Worm (Caenorhabditis elegans) whole organism, young adult: ENCODE measurements around the gene C55A1.4.

Experiments used
- F23B12.7 ChIP-seq: sonication (generic microtip); optimal IDR thresholded peaks from 2 replicates; lab custom pipeline; 2017; ENCODE audit warnings: missing genetic modification characterization, mild to moderate bottlenecking, missing compliant biosample characterization, antibody characterized with exemption, moderate library complexity; ENCODE audit not compliant: insufficient read depth
- F33H1.4 ChIP-seq: fragments of 200-800 bp; sonication (Bioruptor generic); IDR thresholded peaks from 2 replicates; pipeline ENCODE4 v1.3.6; 2022; ENCODE audit warnings: missing genetic modification reagents, missing genetic modification characterization, missing compliant biosample characterization
- F49E8.2 ChIP-seq: sonication (generic microtip); optimal IDR thresholded peaks from 3 replicates; lab custom pipeline; 2017; ENCODE audit warnings: missing genetic modification characterization, mild to moderate bottlenecking, missing compliant biosample characterization, antibody characterized with exemption, moderate library complexity; ENCODE audit not compliant: insufficient read depth
- F52B5.7 ChIP-seq: sonication (generic microtip); optimal IDR thresholded peaks from 2 replicates; lab custom pipeline; 2016; ENCODE audit warnings: mild to moderate bottlenecking, missing genetic modification characterization, missing compliant biosample characterization
- T26A5.8 ChIP-seq: sonication (generic microtip); optimal IDR thresholded peaks from 2 replicates; lab custom pipeline; 2016; ENCODE audit warnings: missing genetic modification characterization, missing compliant biosample characterization
- Y79H2A.3 ChIP-seq: fragments of 200-800 bp; sonication (Bioruptor generic); conservative IDR thresholded peaks from 2 replicates; pipeline ENCODE4 v1.3.6; 2022; ENCODE audit warnings: missing genetic modification reagents, missing genetic modification characterization, missing compliant biosample characterization
- atf-7 ChIP-seq: sonication (generic microtip); optimal IDR thresholded peaks from 2 replicates; lab custom pipeline; 2017; ENCODE audit warnings: mild to moderate bottlenecking, missing genetic modification characterization, missing compliant biosample characterization
- athp-1 ChIP-seq: sonication (generic microtip); optimal IDR thresholded peaks from 2 replicates; lab custom pipeline; 2017; ENCODE audit warnings: mild to moderate bottlenecking, missing genetic modification characterization, missing compliant biosample characterization
- attf-5 ChIP-seq: fragments of 200-800 bp; sonication (Bioruptor generic); optimal IDR thresholded peaks from 2 replicates; lab custom pipeline; 2018; ENCODE audit warnings: mild to moderate bottlenecking, missing genetic modification characterization, missing compliant biosample characterization
- cebp-1 ChIP-seq, 2 experiments: fragments of 200-800 bp in 1 of 2; sonication (Bioruptor generic) in 1 of 2; sonication (generic microtip) in 1 of 2; IDR thresholded peaks in 1 of 2; optimal IDR thresholded peaks in 1 of 2; 2 replicates each; pipeline versions ENCODE4 v1.3.6 to Lab custom; 2017 to 2022; ENCODE audit warnings: missing compliant biosample characterization in 2 of 2, missing genetic modification characterization in 2 of 2, mild to moderate bottlenecking in 1 of 2, missing genetic modification reagents in 1 of 2, moderate library complexity in 1 of 2
- ceh-79 ChIP-seq: sonication (generic microtip); optimal IDR thresholded peaks from 2 replicates; lab custom pipeline; 2017; ENCODE audit warnings: mild to moderate bottlenecking, missing genetic modification characterization, missing compliant biosample characterization
- ceh-91 ChIP-seq: fragments of 200-800 bp; sonication (Bioruptor generic); IDR thresholded peaks from 2 replicates; pipeline ENCODE4 v1.3.6; 2022; ENCODE audit warnings: missing genetic modification reagents, missing genetic modification characterization, missing compliant biosample characterization
- chd-7 ChIP-seq: sonication (generic microtip); optimal IDR thresholded peaks from 2 replicates; lab custom pipeline; 2016; ENCODE audit warnings: mild to moderate bottlenecking, missing genetic modification characterization, moderate library complexity, missing compliant biosample characterization
- die-1 ChIP-seq: sonication (generic microtip); optimal IDR thresholded peaks from 2 replicates; lab custom pipeline; 2016; ENCODE audit warnings: missing genotype, mild to moderate bottlenecking, missing genetic modification characterization, missing compliant biosample characterization
- dox-1 ChIP-seq: fragments of 200-800 bp; sonication (Bioruptor generic); IDR thresholded peaks from 2 replicates; pipeline ENCODE4 v1.3.6; 2022; ENCODE audit warnings: missing genetic modification reagents, missing genetic modification characterization, missing compliant biosample characterization
- hlh-12 ChIP-seq: sonication (generic microtip); optimal IDR thresholded peaks from 2 replicates; lab custom pipeline; 2016; ENCODE audit warnings: missing genetic modification characterization, missing compliant biosample characterization
- hlh-26 ChIP-seq: fragments of 200-800 bp; sonication (Bioruptor generic); conservative IDR thresholded peaks from 2 replicates; pipeline ENCODE4 v1.3.6; 2022; ENCODE audit warnings: missing genetic modification reagents, missing genetic modification characterization, missing compliant biosample characterization
- hmg-1.2 ChIP-seq: fragments of 200-800 bp; sonication (Bioruptor generic); IDR thresholded peaks from 2 replicates; pipeline ENCODE4 v1.3.6; 2022; ENCODE audit warnings: missing genetic modification reagents, missing genetic modification characterization, missing compliant biosample characterization
- let-526 ChIP-seq: fragments of 200-800 bp; sonication (Bioruptor generic); IDR thresholded peaks from 2 replicates; pipeline ENCODE4 v1.3.6; 2022; ENCODE audit warnings: missing genetic modification reagents, missing genetic modification characterization, missing compliant biosample characterization
- let-607 ChIP-seq, 2 experiments: fragments of 200-800 bp in 1 of 2; sonication (Bioruptor generic) in 1 of 2; sonication (generic microtip) in 1 of 2; optimal IDR thresholded peaks; 2 replicates each; lab custom pipeline; 2016 to 2018; ENCODE audit warnings: mild to moderate bottlenecking in 2 of 2, missing compliant biosample characterization in 2 of 2, missing genetic modification characterization in 2 of 2, moderate library complexity in 2 of 2, missing genotype in 1 of 2
- lir-1 ChIP-seq: fragments of 200-800 bp; sonication (Bioruptor generic); conservative IDR thresholded peaks from 2 replicates; pipeline ENCODE4 v1.3.6; 2022; ENCODE audit warnings: missing genetic modification reagents, missing genetic modification characterization, missing compliant biosample characterization
- nfyb-1 ChIP-seq: fragments of 200-800 bp; sonication (Bioruptor generic); IDR thresholded peaks from 2 replicates; pipeline ENCODE4 v1.3.6; 2022; ENCODE audit warnings: missing genetic modification reagents, missing genetic modification characterization, missing compliant biosample characterization
- nhr-80 ChIP-seq: sonication (generic microtip); optimal IDR thresholded peaks from 2 replicates; lab custom pipeline; 2016; ENCODE audit warnings: missing genetic modification characterization, missing compliant biosample characterization
- pbrm-1 ChIP-seq: fragments of 200-800 bp; sonication (Bioruptor generic); IDR thresholded peaks from 2 replicates; pipeline ENCODE4 v1.3.6; 2022; ENCODE audit warnings: missing genetic modification reagents, missing genetic modification characterization, missing compliant biosample characterization
- pha-4 ChIP-seq: fragments of 150-350 bp; sonication (generic microtip); optimal IDR thresholded peaks from 2 replicates; lab custom pipeline; 2014; ENCODE audit warnings: missing biosample characterization, missing genetic modification reagents, missing genetic modification characterization
- repo-1 ChIP-seq: sonication (generic microtip); optimal IDR thresholded peaks from 2 replicates; lab custom pipeline; 2017; ENCODE audit warnings: mild to moderate bottlenecking, missing genetic modification characterization, missing compliant biosample characterization
- rpc-1 ChIP-seq, 2 experiments: fragments of 150-350 bp in 1 of 2; sonication (generic microtip) in 1 of 2; optimal IDR thresholded peaks; 2 replicates each; lab custom pipeline; 2014 to 2018; ENCODE audit warnings: missing biosample characterization in 1 of 2, missing genetic modification characterization in 1 of 2, missing genetic modification reagents in 1 of 2, missing genotype in 1 of 2
- snpc-3.4 ChIP-seq: sonication (generic microtip); optimal IDR thresholded peaks from 2 replicates; lab custom pipeline; 2017; ENCODE audit warnings: missing genetic modification characterization, mild to moderate bottlenecking, missing compliant biosample characterization, antibody characterized with exemption, moderate library complexity, missing genotype, missing genetic modification reagents
- snpc-4 ChIP-seq, 5 experiments: fragments of 150-350 bp in 1 of 5; sonication (generic microtip) in 4 of 5; optimal IDR thresholded peaks; 2 replicates each; lab custom pipeline; 2014 to 2018; ENCODE audit warnings: missing genetic modification characterization in 5 of 5, missing biosample characterization in 3 of 5, antibody characterized with exemption in 2 of 5, mild to moderate bottlenecking in 2 of 5, missing compliant biosample characterization in 2 of 5, missing genotype in 2 of 5, moderate library complexity in 2 of 5, missing genetic modification reagents in 1 of 5
- tbp1 ChIP-seq: fragments of 200-800 bp; sonication (Bioruptor generic); optimal IDR thresholded peaks from 2 replicates; lab custom pipeline; 2018; ENCODE audit warnings: mild to moderate bottlenecking, missing genetic modification characterization, missing compliant biosample characterization
- unc-130 ChIP-seq: sonication (generic microtip); optimal IDR thresholded peaks from 2 replicates; lab custom pipeline; 2016; ENCODE audit warnings: missing genetic modification reagents, missing genetic modification characterization, missing compliant biosample characterization
- unc-62 ChIP-seq: fragments of 150-350 bp; optimal IDR thresholded peaks from 2 replicates; lab custom pipeline; 2014; ENCODE audit warnings: missing biosample characterization, missing genetic modification reagents, missing genetic modification characterization
- ztf-22 ChIP-seq: fragments of 200-800 bp; sonication (Bioruptor generic); optimal IDR thresholded peaks from 2 replicates; lab custom pipeline; 2018; ENCODE audit warnings: mild to moderate bottlenecking, missing genetic modification characterization, moderate library complexity, missing compliant biosample characterization
- ztf-3 ChIP-seq: fragments of 200-800 bp; sonication (Bioruptor generic); optimal IDR thresholded peaks from 2 replicates; lab custom pipeline; 2018; ENCODE audit warnings: mild to moderate bottlenecking, missing genetic modification characterization, missing compliant biosample characterization

Gene C55A1.4

DNA sequence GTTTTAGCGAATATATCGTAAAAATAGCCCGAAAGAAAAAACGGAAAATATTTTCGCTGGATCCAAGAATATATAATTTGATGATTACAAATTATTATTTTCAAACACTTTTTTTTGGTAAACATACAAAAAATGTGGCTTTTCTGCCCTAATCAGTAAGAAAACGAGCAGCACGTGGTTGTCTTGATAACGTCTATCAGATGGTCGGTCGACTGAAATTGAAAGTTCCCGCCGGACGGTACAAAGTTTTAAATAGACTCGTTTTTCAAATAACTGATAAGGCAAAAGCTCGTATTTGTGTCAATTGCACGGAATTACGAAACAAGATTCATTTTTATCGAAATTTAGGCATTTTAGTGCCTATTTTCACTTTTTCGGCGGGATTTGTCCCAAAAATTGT lies 23.6 kb upstream of the C55A1.4 start:
- TF ChIP-seq cebp-1 (GFP tag; IDR thresholded peaks at IDR 0.05; lab: Robert Waterston, UW) (peak; percentile 47; the same call in 1 of the 2 replicates), cebp-1 (tag; optimal IDR thresholded peaks at IDR 0.05; lab: Kevin White, UChicago) (no peak), nfyb-1 (GFP tag; lab: Robert Waterston, UW) (0 out of 2 replicates have a peak, but pooled peaks have one; percentile 11), nhr-80 (tag; lab: Kevin White, UChicago) (peak; percentile 96), lir-1 (GFP tag; lab: Robert Waterston, UW) (0 out of 2 replicates have a peak, but pooled peaks have one; percentile 11), dox-1 (GFP tag; lab: Robert Waterston, UW) (0 out of 2 replicates have a peak, but pooled peaks have one; percentile 49), F23B12.7 (no peak), unc-62 (GFP tag; lab: Kevin White, UChicago) (peak; percentile 20), let-607 (tag; optimal IDR thresholded peaks at IDR 0.05; lab: Kevin White, UChicago) (peak in 1 of 2 experiments; percentile 63), chd-7 (tag; lab: Kevin White, UChicago) (no peak), athp-1 (tag; lab: Kevin White, UChicago) (no peak), F33H1.4 (GFP tag; lab: Robert Waterston, UW) (no peak), atf-7 (tag; lab: Kevin White, UChicago) (peak; percentile 64), ztf-22 (GFP tag; lab: Kevin White, UChicago) (peak; percentile 46), F52B5.7 (tag; lab: Kevin White, UChicago) (no peak), pha-4 (tag; lab: Kevin White, UChicago) (peak; percentile 72), let-526 (GFP tag; lab: Robert Waterston, UW) (no peak), tbp1 (peak; percentile 25), ztf-3 (GFP tag; lab: Kevin White, UChicago) (no peak)

DNA sequence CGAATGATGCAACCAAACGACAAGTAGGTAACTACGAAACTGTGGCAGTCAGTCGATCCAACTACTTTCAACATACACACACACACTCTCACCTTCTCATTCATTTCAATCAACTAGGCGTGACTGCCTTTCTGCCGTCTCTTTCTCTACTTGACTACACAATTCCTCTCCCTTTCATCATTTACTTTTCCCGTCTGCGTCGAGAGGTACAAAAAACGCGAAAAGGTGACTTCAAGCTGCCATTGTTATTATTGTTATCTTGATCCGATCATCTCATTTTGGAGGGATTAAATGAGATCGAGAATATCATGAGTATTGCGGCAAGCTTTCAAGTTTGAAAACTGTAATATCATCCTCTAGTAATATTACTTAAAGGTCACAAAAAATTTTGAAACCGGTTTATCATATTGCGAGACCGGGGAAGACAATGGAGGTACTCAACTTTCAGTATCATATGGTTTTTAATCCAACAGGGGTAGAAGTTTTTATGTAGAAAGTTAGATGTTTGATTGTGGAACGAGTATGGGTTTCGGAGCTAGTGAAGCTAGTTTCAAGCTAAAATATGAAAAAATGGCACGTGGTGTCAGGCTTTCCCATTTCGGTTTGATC lies 21.1 kb upstream of the C55A1.4 start:
- TF ChIP-seq unc-130 (GFP tag; lab: Kevin White, UChicago), result no peak
- no peak for TF ChIP-seq snpc-4 (GFP tag; optimal IDR thresholded peaks at IDR 0.05; lab: Kevin White, UChicago)
- TF ChIP-seq snpc-4 (tag; optimal IDR thresholded peaks at IDR 0.05; lab: Kevin White, UChicago), result no peak
- peak; percentile 33 for TF ChIP-seq attf-5 (GFP tag; lab: Kevin White, UChicago)
- peak; percentile 40; the same call in 1 of the 2 replicates for TF ChIP-seq hmg-1.2 (GFP tag; lab: Robert Waterston, UW)
- TF ChIP-seq cebp-1 (GFP tag; IDR thresholded peaks at IDR 0.05; lab: Robert Waterston, UW), result no peak
- peak; percentile 70 for TF ChIP-seq cebp-1 (tag; optimal IDR thresholded peaks at IDR 0.05; lab: Kevin White, UChicago)
- 0 out of 2 replicates have a peak, but pooled peaks have one; percentile 26 for TF ChIP-seq dox-1 (GFP tag; lab: Robert Waterston, UW)
- TF ChIP-seq nhr-80 (tag; lab: Kevin White, UChicago), result peak; percentile 45
- TF ChIP-seq, all 124 proteins: peak for 5

DNA sequence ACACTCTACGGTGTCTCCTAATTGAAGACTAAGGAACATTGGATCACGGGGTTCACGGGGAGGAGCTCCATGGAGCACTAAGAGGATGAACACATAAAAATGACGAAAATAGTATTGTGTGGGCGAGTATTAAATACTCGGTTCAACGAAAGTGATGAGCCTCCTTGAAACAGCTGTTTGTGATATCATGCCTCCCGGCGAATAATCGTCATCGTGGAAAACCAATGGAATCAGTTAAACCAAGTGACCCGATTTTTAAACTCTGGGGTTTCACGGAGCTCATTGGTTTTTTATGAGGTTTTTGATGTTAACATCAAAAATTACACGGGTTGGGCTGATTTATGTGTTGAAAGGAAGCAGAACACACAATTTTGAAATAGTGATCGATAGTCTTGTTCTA lies 18.5 kb upstream of the C55A1.4 start:
- TF ChIP-seq hlh-12 (tag; lab: Kevin White, UChicago), result no peak
- no peak for TF ChIP-seq ceh-91
- TF ChIP-seq F49E8.2 (tag; lab: Kevin White, UChicago), result no peak
- TF ChIP-seq atf-7 (tag; lab: Kevin White, UChicago), result no peak
- TF ChIP-seq pbrm-1 (GFP tag; lab: Robert Waterston, UW), result no peak
- no peak for TF ChIP-seq rpc-1 (optimal IDR thresholded peaks at IDR 0.05; lab: Kevin White, UChicago)
- TF ChIP-seq rpc-1 (tag; optimal IDR thresholded peaks at IDR 0.05; lab: Kevin White, UChicago), result no peak
- TF ChIP-seq ceh-79 (tag; lab: Kevin White, UChicago), result no peak
- no peak for TF ChIP-seq Y79H2A.3 (GFP tag; lab: Robert Waterston, UW)
- TF ChIP-seq hlh-26 (GFP tag; lab: Robert Waterston, UW), result no peak
- no peak for TF ChIP-seq die-1 (tag; lab: Kevin White, UChicago)
- no peak for TF ChIP-seq snpc-3.4 (tag; lab: Kevin White, UChicago)
- TF ChIP-seq T26A5.8, result no peak
- TF ChIP-seq repo-1 (tag; lab: Kevin White, UChicago), result no peak
- TF ChIP-seq let-526 (GFP tag; lab: Robert Waterston, UW), result no peak
